Worm (Caenorhabditis elegans) whole organism, L3 larva: Measurements from ENCODE around the gene T07C4.3.
A peak's percentile ranks its signal among the peaks of the same experiment; 100 is the strongest.

Experiments used
- R02D3.7 ChIP-seq: fragments of 150-350 bp; optimal IDR thresholded peaks from 2 replicates; lab custom pipeline; 2014; ENCODE audit warnings: missing biosample characterization, missing genetic modification characterization
- ZK546.5 ChIP-seq: sonication (generic microtip); optimal IDR thresholded peaks from 2 replicates; lab custom pipeline; 2017; ENCODE audit warnings: missing biosample characterization, missing genetic modification characterization
- aly-2 ChIP-seq: fragments of 150-350 bp; optimal IDR thresholded peaks from 2 replicates; lab custom pipeline; 2014; ENCODE audit warnings: missing biosample characterization, missing genetic modification characterization
- ama-1 ChIP-seq: fragments of 150-350 bp; optimal IDR thresholded peaks from 2 replicates; lab custom pipeline; 2018
- ceh-16 ChIP-seq: sonication (generic microtip); optimal IDR thresholded peaks from 2 replicates; lab custom pipeline; 2017; ENCODE audit warnings: missing biosample characterization, missing genetic modification characterization
- ceh-28 ChIP-seq: fragments of 150-350 bp; optimal IDR thresholded peaks from 2 replicates; lab custom pipeline; 2014; ENCODE audit warnings: missing biosample characterization, missing genetic modification reagents, missing genetic modification characterization
- ceh-82 ChIP-seq: fragments of 150-350 bp; optimal IDR thresholded peaks from 2 replicates; lab custom pipeline; 2014; ENCODE audit warnings: missing biosample characterization, missing genetic modification characterization
- ceh-9 ChIP-seq: sonication (generic microtip); optimal IDR thresholded peaks from 2 replicates; lab custom pipeline; 2018; ENCODE audit warnings: missing biosample characterization, missing genetic modification characterization
- daf-12 ChIP-seq: fragments of 150-350 bp; optimal IDR thresholded peaks from 2 replicates; lab custom pipeline; 2014; ENCODE audit warnings: missing biosample characterization, missing genetic modification reagents, missing genetic modification characterization
- egl-27 ChIP-seq: sonication (generic microtip); optimal IDR thresholded peaks from 4 replicates; lab custom pipeline; 2017; ENCODE audit warnings: missing biosample characterization, missing genetic modification reagents, missing genetic modification characterization
- egl-5 ChIP-seq: fragments of 150-350 bp; optimal IDR thresholded peaks from 2 replicates; lab custom pipeline; 2017; ENCODE audit warnings: missing biosample characterization, missing genetic modification reagents, missing genetic modification characterization, inconsistent platforms
- elt-1 ChIP-seq: fragments of 150-350 bp; optimal IDR thresholded peaks from 2 replicates; lab custom pipeline; 2014; ENCODE audit warnings: missing biosample characterization, missing genetic modification characterization
- elt-2 ChIP-seq: sonication (generic microtip); optimal IDR thresholded peaks from 2 replicates; lab custom pipeline; 2016; ENCODE audit warnings: missing genetic modification reagents, mild to moderate bottlenecking, missing genetic modification characterization, missing compliant biosample characterization
- elt-3 ChIP-seq, 3 experiments: fragments of 150-350 bp in 1 of 3; sonication (generic microtip) in 2 of 3; optimal IDR thresholded peaks; 2 replicates in 2 of 3; 4 replicates in 1 of 3; lab custom pipeline; 2014 to 2017; ENCODE audit warnings: missing biosample characterization in 3 of 3, missing genetic modification characterization in 3 of 3
- eor-1 ChIP-seq, 2 experiments: fragments of 150-350 bp; optimal IDR thresholded peaks; 2 replicates each; lab custom pipeline; 2014 to 2018; ENCODE audit warnings: missing biosample characterization in 2 of 2, missing genetic modification characterization in 2 of 2
- fkh-10 ChIP-seq: sonication (generic microtip); optimal IDR thresholded peaks from 2 replicates; lab custom pipeline; 2017; ENCODE audit warnings: missing biosample characterization, missing genetic modification reagents, missing genetic modification characterization
- fkh-2 ChIP-seq: fragments of 150-350 bp; optimal IDR thresholded peaks from 2 replicates; lab custom pipeline; 2014; ENCODE audit warnings: missing biosample characterization, missing genetic modification reagents, missing genetic modification characterization
- fos-1 ChIP-seq: fragments of 150-350 bp; optimal IDR thresholded peaks from 2 replicates; lab custom pipeline; 2014; ENCODE audit warnings: missing biosample characterization, missing genetic modification characterization
- hmg-11 ChIP-seq: sonication (generic microtip); optimal IDR thresholded peaks from 2 replicates; lab custom pipeline; 2016; ENCODE audit warnings: missing genetic modification characterization, missing compliant biosample characterization
- jun-1 ChIP-seq: fragments of 150-350 bp; optimal IDR thresholded peaks from 2 replicates; lab custom pipeline; 2014; ENCODE audit warnings: missing biosample characterization, missing genetic modification reagents, missing genetic modification characterization
- lin-15B ChIP-seq: fragments of 150-350 bp; optimal IDR thresholded peaks from 2 replicates; lab custom pipeline; 2014; ENCODE audit warnings: missing biosample characterization, missing genetic modification characterization
- lin-39 ChIP-seq: fragments of 150-350 bp; optimal IDR thresholded peaks from 2 replicates; lab custom pipeline; 2018; ENCODE audit warnings: missing biosample characterization, missing genetic modification reagents, missing genetic modification characterization
- lsy-12 ChIP-seq: sonication (generic microtip); optimal IDR thresholded peaks from 2 replicates; lab custom pipeline; 2016; ENCODE audit warnings: mild to moderate bottlenecking, missing genetic modification characterization, missing compliant biosample characterization
- mdl-1 ChIP-seq: fragments of 150-350 bp; optimal IDR thresholded peaks from 2 replicates; lab custom pipeline; 2014; ENCODE audit warnings: missing biosample characterization, missing genetic modification characterization
- mml-1 ChIP-seq: fragments of 150-350 bp; sonication (generic microtip); optimal IDR thresholded peaks from 3 replicates; lab custom pipeline; 2014; ENCODE audit warnings: missing biosample characterization, missing genetic modification characterization
- nfya-1 ChIP-seq: sonication (generic microtip); optimal IDR thresholded peaks from 2 replicates; lab custom pipeline; 2017; ENCODE audit warnings: missing genetic modification characterization, mild to moderate bottlenecking, missing compliant biosample characterization, antibody characterized with exemption, moderate library complexity; ENCODE audit not compliant: insufficient read depth
- nhr-11 ChIP-seq: fragments of 150-350 bp; optimal IDR thresholded peaks from 2 replicates; lab custom pipeline; 2014; ENCODE audit warnings: missing biosample characterization, missing genetic modification characterization
- nhr-12 ChIP-seq: fragments of 150-350 bp; optimal IDR thresholded peaks from 2 replicates; lab custom pipeline; 2014; ENCODE audit warnings: missing biosample characterization, missing genetic modification characterization
- nhr-23 ChIP-seq: fragments of 150-350 bp; optimal IDR thresholded peaks from 2 replicates; lab custom pipeline; 2014; ENCODE audit warnings: missing biosample characterization, missing genetic modification reagents, missing genetic modification characterization
- nhr-237 ChIP-seq: fragments of 150-350 bp; optimal IDR thresholded peaks from 2 replicates; lab custom pipeline; 2014; ENCODE audit warnings: missing biosample characterization, missing genetic modification characterization
- nhr-25 ChIP-seq: sonication (generic microtip); optimal IDR thresholded peaks from 2 replicates; lab custom pipeline; 2017; ENCODE audit warnings: missing biosample characterization, missing genetic modification characterization
- nhr-28 ChIP-seq: fragments of 150-350 bp; optimal IDR thresholded peaks from 2 replicates; lab custom pipeline; 2014; ENCODE audit warnings: missing biosample characterization, missing genetic modification characterization
- nhr-43 ChIP-seq: sonication (generic microtip); optimal IDR thresholded peaks from 2 replicates; lab custom pipeline; 2016; ENCODE audit warnings: mild to moderate bottlenecking, missing genetic modification characterization, missing compliant biosample characterization; ENCODE audit not compliant: poor library complexity, severe bottlenecking
- nhr-67 ChIP-seq: fragments of 150-350 bp; optimal IDR thresholded peaks from 2 replicates; lab custom pipeline; 2014; ENCODE audit warnings: missing biosample characterization, missing genetic modification characterization
- nhr-76 ChIP-seq: fragments of 150-350 bp; sonication (generic microtip); optimal IDR thresholded peaks from 5 replicates; lab custom pipeline; 2014; ENCODE audit warnings: missing biosample characterization, missing genetic modification characterization
- nhr-77 ChIP-seq: fragments of 150-350 bp; optimal IDR thresholded peaks from 2 replicates; lab custom pipeline; 2014; ENCODE audit warnings: missing biosample characterization, missing genetic modification characterization
- pha-4 ChIP-seq: fragments of 150-350 bp; optimal IDR thresholded peaks from 2 replicates; lab custom pipeline; 2014; ENCODE audit warnings: missing biosample characterization, missing genetic modification reagents, missing genetic modification characterization
- pqm-1 ChIP-seq: fragments of 150-350 bp; optimal IDR thresholded peaks from 2 replicates; lab custom pipeline; 2017; ENCODE audit warnings: missing biosample characterization, missing genetic modification characterization, inconsistent platforms
- sea-2 ChIP-seq: fragments of 150-350 bp; sonication (generic microtip); optimal IDR thresholded peaks from 4 replicates; lab custom pipeline; 2014; ENCODE audit warnings: missing biosample characterization, missing genetic modification reagents, missing genetic modification characterization
- skn-1 ChIP-seq: fragments of 150-350 bp; optimal IDR thresholded peaks from 2 replicates; lab custom pipeline; 2014; ENCODE audit warnings: missing biosample characterization, missing genetic modification characterization
- snpc-4 ChIP-seq: fragments of 150-350 bp; optimal IDR thresholded peaks from 2 replicates; lab custom pipeline; 2014; ENCODE audit warnings: missing biosample characterization, missing genetic modification characterization
- tbx-2 ChIP-seq: sonication (generic microtip); optimal IDR thresholded peaks from 2 replicates; lab custom pipeline; 2016; ENCODE audit warnings: mild to moderate bottlenecking, missing genetic modification characterization, missing compliant biosample characterization
- unc-39 ChIP-seq: sonication (generic microtip); optimal IDR thresholded peaks from 4 replicates; lab custom pipeline; 2017; ENCODE audit warnings: missing biosample characterization, missing genetic modification characterization
- unc-62 ChIP-seq: fragments of 150-350 bp; sonication (generic microtip); optimal IDR thresholded peaks from 4 replicates; lab custom pipeline; 2014; ENCODE audit warnings: missing biosample characterization, missing genetic modification reagents, missing genetic modification characterization
- zag-1 ChIP-seq: fragments of 150-350 bp; optimal IDR thresholded peaks from 2 replicates; lab custom pipeline; 2014; ENCODE audit warnings: missing biosample characterization, missing genetic modification characterization
- ztf-11 ChIP-seq: fragments of 150-350 bp; optimal IDR thresholded peaks from 2 replicates; lab custom pipeline; 2014; ENCODE audit warnings: missing biosample characterization, missing genetic modification characterization
- ztf-4 ChIP-seq: fragments of 150-350 bp; optimal IDR thresholded peaks from 2 replicates; lab custom pipeline; 2014; ENCODE audit warnings: missing biosample characterization, missing genetic modification characterization

T07C4.3 gene

DNA sequence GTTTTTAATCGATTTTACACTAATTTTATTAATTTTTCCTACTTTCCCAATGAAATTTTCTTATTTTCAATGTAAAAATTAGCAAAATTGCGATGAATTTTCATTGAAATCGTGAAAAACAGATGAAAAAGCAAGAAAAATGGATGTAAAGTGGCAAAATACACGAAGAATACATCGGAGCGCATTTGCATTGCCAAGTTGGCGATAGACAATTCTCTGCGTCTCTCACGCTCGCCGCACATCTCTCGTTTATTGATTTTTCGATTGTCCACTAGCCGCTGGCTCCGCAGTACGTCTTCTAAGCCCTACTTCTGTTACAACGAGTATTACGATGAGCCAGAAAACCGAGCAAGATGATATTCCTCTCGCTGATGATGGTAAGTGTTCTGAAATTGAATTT lies 33.2 kb upstream of the T07C4.3 start, which contains the start of gene unc-69:
TSS of gene unc-69 (plus strand) at position 185 of the 400 bp plus-strand sequence.
- TF ChIP-seq ceh-82 (tag; lab: Kevin White, UChicago) (no peak), ZK546.5 (tag; lab: Kevin White, UChicago) (no peak), ceh-9 (tag; lab: Kevin White, UChicago) (no peak), nhr-23 (peak; percentile 56), nhr-77 (tag; lab: Kevin White, UChicago) (no peak), unc-62 (no peak), snpc-4 (peak; percentile 28), pha-4 (tag; lab: Kevin White, UChicago) (peak; percentile 80), zag-1 (tag; lab: Kevin White, UChicago) (no peak), pqm-1 (no peak), nhr-43 (tag; lab: Kevin White, UChicago) (no peak), nhr-76 (no peak), tbx-2 (tag; lab: Kevin White, UChicago) (no peak), fkh-10 (GFP tag; lab: Kevin White, UChicago) (no peak), elt-1 (tag; lab: Kevin White, UChicago) (no peak), ceh-28 (tag; lab: Kevin White, UChicago) (peak; percentile 88), egl-5 (peak; percentile 37), fkh-2 (tag; lab: Kevin White, UChicago) (no peak), lin-15B (peak; percentile 86), daf-12 (tag; lab: Kevin White, UChicago) (no peak), nhr-12 (tag; lab: Kevin White, UChicago) (no peak), ama-1 (no peak), lin-39 (peak; percentile 79), ztf-4 (tag; lab: Kevin White, UChicago) (no peak), nhr-28 (tag; lab: Kevin White, UChicago) (no peak), skn-1 (tag; lab: Kevin White, UChicago) (no peak), nhr-11 (tag; lab: Kevin White, UChicago) (no peak), nhr-25 (tag; lab: Kevin White, UChicago) (peak; percentile 12), unc-39 (tag; lab: Kevin White, UChicago) (no peak), mml-1 (tag; lab: Kevin White, UChicago) (no peak), fos-1 (no peak), hmg-11 (peak; percentile 88), elt-2 (tag; lab: Kevin White, UChicago) (peak; percentile 7), lsy-12 (no peak), R02D3.7 (tag; lab: Kevin White, UChicago) (no peak), egl-27 (tag; lab: Kevin White, UChicago) (no peak), ztf-11 (tag; lab: Kevin White, UChicago) (no peak), eor-1 (tag; optimal IDR thresholded peaks at IDR 0.05; lab: Kevin White, UChicago) (no peak), nhr-67 (tag; lab: Kevin White, UChicago) (no peak), nfya-1 (tag; lab: Kevin White, UChicago) (peak; percentile 86), aly-2 (no peak), elt-3 (tag; optimal IDR thresholded peaks at IDR 0.05; lab: Kevin White, UChicago) (no peak), ceh-16 (tag; lab: Kevin White, UChicago) (no peak), sea-2 (GFP tag; lab: Kevin White, UChicago) (no peak), jun-1 (tag; lab: Kevin White, UChicago) (no peak), nhr-237 (no peak), mdl-1 (tag; lab: Kevin White, UChicago) (no peak)

ce11 chrIII:10320788-10321187 lies 31.2 kb upstream of the T07C4.3 start, which contains the start of gene sas-7:
sas-7 (plus strand) TSS chrIII:10321019.
- TF ChIP-seq ztf-11 (tag; lab: Kevin White, UChicago) (no peak), nhr-23 (no peak), mdl-1 (tag; lab: Kevin White, UChicago) (no peak), egl-27 (tag; lab: Kevin White, UChicago) (no peak), tbx-2 (tag; lab: Kevin White, UChicago) (no peak), elt-3 (tag; optimal IDR thresholded peaks at IDR 0.05; lab: Kevin White, UChicago) (no peak), elt-2 (tag; lab: Kevin White, UChicago) (no peak), egl-5 (no peak)
